Worm (Caenorhabditis elegans) whole organism, L4 larva: Measurements from ENCODE around the gene gcy-22.

Experiments used
- R02D3.7 ChIP-seq: fragments of 150-350 bp; sonication (generic microtip); optimal IDR thresholded peaks from 3 replicates; lab custom pipeline; 2014; ENCODE audit warnings: missing biosample characterization, missing genetic modification characterization
- T20F7.1 ChIP-seq: fragments of 200-800 bp; sonication (Bioruptor generic); optimal IDR thresholded peaks from 2 replicates; lab custom pipeline; 2018; ENCODE audit warnings: mild to moderate bottlenecking, missing genetic modification characterization, missing compliant biosample characterization
- T26A8.4 ChIP-seq: fragments of 200-800 bp; sonication (Bioruptor generic); IDR thresholded peaks from 2 replicates; pipeline ENCODE4 v1.3.6; 2022; ENCODE audit warnings: missing genetic modification characterization, missing compliant biosample characterization
- Y105C5A.15 ChIP-seq: fragments of 200-800 bp; sonication (Bioruptor generic); IDR thresholded peaks from 2 replicates; pipeline ENCODE4 v1.3.6; 2022; ENCODE audit warnings: missing genetic modification characterization, missing compliant biosample characterization
- Y5F2A.4 ChIP-seq: fragments of 200-800 bp; sonication (Bioruptor generic); optimal IDR thresholded peaks from 2 replicates; lab custom pipeline; 2018; ENCODE audit warnings: mild to moderate bottlenecking, missing genetic modification characterization, missing compliant biosample characterization
- aly-2 ChIP-seq: sonication (generic microtip); optimal IDR thresholded peaks from 2 replicates; lab custom pipeline; 2018; ENCODE audit warnings: missing biosample characterization, missing genetic modification characterization
- ceh-20 ChIP-seq: fragments of 200-800 bp; sonication (Bioruptor generic); IDR thresholded peaks from 2 replicates; pipeline ENCODE4 v1.3.6; 2022; ENCODE audit warnings: missing genetic modification reagents, missing genetic modification characterization, missing compliant biosample characterization
- ceh-32 ChIP-seq: sonication (generic microtip); optimal IDR thresholded peaks from 2 replicates; lab custom pipeline; 2016; ENCODE audit warnings: mild to moderate bottlenecking, missing genetic modification characterization, missing compliant biosample characterization; ENCODE audit not compliant: poor library complexity
- ceh-44 ChIP-seq: fragments of 200-800 bp; sonication (Bioruptor generic); IDR thresholded peaks from 2 replicates; pipeline ENCODE4 v1.3.6; 2022; ENCODE audit warnings: missing genetic modification reagents, missing genetic modification characterization, missing compliant biosample characterization
- cey-2 ChIP-seq: sonication (generic microtip); optimal IDR thresholded peaks from 3 replicates; lab custom pipeline; 2017; ENCODE audit warnings: missing genetic modification characterization, mild to moderate bottlenecking, missing compliant biosample characterization, antibody characterized with exemption, borderline replicate concordance; ENCODE audit not compliant: insufficient read depth
- ctbp-1 ChIP-seq: fragments of 200-800 bp; sonication (Bioruptor generic); IDR thresholded peaks from 2 replicates; pipeline ENCODE4 v1.3.6; 2022; ENCODE audit warnings: missing genetic modification reagents, missing genetic modification characterization, missing compliant biosample characterization
- daf-19 ChIP-seq: fragments of 200-800 bp; sonication (Bioruptor generic); conservative IDR thresholded peaks from 2 replicates; pipeline ENCODE4 v1.3.6; 2022; ENCODE audit warnings: missing genetic modification characterization, missing compliant biosample characterization
- daf-8 ChIP-seq: fragments of 200-800 bp; sonication (Bioruptor generic); IDR thresholded peaks from 2 replicates; pipeline ENCODE4 v1.3.6; 2022; ENCODE audit warnings: missing genetic modification characterization, missing compliant biosample characterization
- dmd-6 ChIP-seq: fragments of 200-800 bp; sonication (Bioruptor generic); IDR thresholded peaks from 2 replicates; pipeline ENCODE4 v1.3.6; 2022; ENCODE audit warnings: missing genetic modification reagents, missing genetic modification characterization, missing compliant biosample characterization
- gei-8 ChIP-seq: fragments of 200-800 bp; sonication (Bioruptor generic); optimal IDR thresholded peaks from 2 replicates; lab custom pipeline; 2018; ENCODE audit warnings: mild to moderate bottlenecking, missing genetic modification characterization, missing compliant biosample characterization
- hif-1 ChIP-seq, 2 experiments: sonication (generic microtip); optimal IDR thresholded peaks; 2 replicates each; lab custom pipeline; 2016 to 2017; ENCODE audit warnings: missing compliant biosample characterization in 2 of 2, missing genetic modification characterization in 2 of 2, missing genetic modification reagents in 2 of 2, missing genotype in 2 of 2, mild to moderate bottlenecking in 1 of 2
- hlh-11 ChIP-seq: fragments of 200-800 bp; sonication (Bioruptor generic); optimal IDR thresholded peaks from 2 replicates; lab custom pipeline; 2018; ENCODE audit warnings: mild to moderate bottlenecking, missing genetic modification characterization, missing compliant biosample characterization
- hmg-1.1 ChIP-seq: fragments of 200-800 bp; sonication (Bioruptor generic); IDR thresholded peaks from 2 replicates; pipeline ENCODE4 v1.3.6; 2022; ENCODE audit warnings: missing genetic modification reagents, missing genetic modification characterization, missing compliant biosample characterization
- jun-1 ChIP-seq: fragments of 150-350 bp; optimal IDR thresholded peaks from 2 replicates; lab custom pipeline; 2014; ENCODE audit warnings: missing biosample characterization, missing genetic modification reagents, missing genetic modification characterization
- lin-13 ChIP-seq: fragments of 150-350 bp; optimal IDR thresholded peaks from 2 replicates; lab custom pipeline; 2014; ENCODE audit warnings: missing biosample characterization, missing genetic modification reagents, missing genetic modification characterization
- lin-29 ChIP-seq: fragments of 200-800 bp; sonication (Bioruptor generic); IDR thresholded peaks from 2 replicates; pipeline ENCODE4 v1.3.6; 2022; ENCODE audit warnings: missing genetic modification reagents, missing genetic modification characterization, missing compliant biosample characterization
- lin-38 ChIP-seq: fragments of 200-800 bp; sonication (Bioruptor generic); IDR thresholded peaks from 2 replicates; pipeline ENCODE4 v1.3.6; 2022; ENCODE audit warnings: missing genetic modification reagents, missing genetic modification characterization, missing compliant biosample characterization
- lsy-2 ChIP-seq, 2 experiments: fragments of 150-350 bp in 1 of 2; sonication (generic microtip) in 1 of 2; optimal IDR thresholded peaks; 2 replicates each; lab custom pipeline; 2014 to 2017; ENCODE audit warnings: missing biosample characterization in 2 of 2, missing genetic modification characterization in 2 of 2
- mdl-1 ChIP-seq, 2 experiments: fragments of 150-350 bp in 1 of 2; sonication (generic microtip) in 1 of 2; optimal IDR thresholded peaks; 2 replicates each; lab custom pipeline; 2014 to 2017; ENCODE audit warnings: missing biosample characterization in 2 of 2, missing genetic modification characterization in 2 of 2
- mep-1 ChIP-seq: fragments of 150-350 bp; sonication (generic microtip); optimal IDR thresholded peaks from 3 replicates; lab custom pipeline; 2014; ENCODE audit warnings: missing biosample characterization, missing genetic modification characterization
- mes-2 ChIP-seq: sonication (generic microtip); optimal IDR thresholded peaks from 2 replicates; lab custom pipeline; 2016; ENCODE audit warnings: missing genotype, mild to moderate bottlenecking, missing genetic modification characterization, missing compliant biosample characterization; ENCODE audit not compliant: poor library complexity, severe bottlenecking
- nhr-10 ChIP-seq: fragments of 150-350 bp; optimal IDR thresholded peaks from 2 replicates; lab custom pipeline; 2014; ENCODE audit warnings: missing biosample characterization, missing genetic modification characterization
- nhr-102 ChIP-seq: sonication (generic microtip); optimal IDR thresholded peaks from 2 replicates; lab custom pipeline; 2016; ENCODE audit warnings: mild to moderate bottlenecking, missing genetic modification characterization, moderate library complexity, missing compliant biosample characterization
- nhr-11 ChIP-seq: fragments of 150-350 bp; optimal IDR thresholded peaks from 2 replicates; lab custom pipeline; 2014; ENCODE audit warnings: missing biosample characterization, missing genetic modification characterization
- nhr-237 ChIP-seq: sonication (generic microtip); optimal IDR thresholded peaks from 2 replicates; lab custom pipeline; 2017; ENCODE audit warnings: missing biosample characterization, missing genetic modification characterization
- nhr-25 ChIP-seq: sonication (generic microtip); optimal IDR thresholded peaks from 2 replicates; lab custom pipeline; 2017; ENCODE audit warnings: missing genetic modification characterization, mild to moderate bottlenecking, missing compliant biosample characterization, antibody characterized with exemption, moderate library complexity, borderline replicate concordance; ENCODE audit not compliant: insufficient read depth
- nhr-48 ChIP-seq: sonication (generic microtip); optimal IDR thresholded peaks from 2 replicates; lab custom pipeline; 2016; ENCODE audit warnings: mild to moderate bottlenecking, missing genetic modification characterization, missing compliant biosample characterization
- nhr-77 ChIP-seq: fragments of 150-350 bp; optimal IDR thresholded peaks from 2 replicates; lab custom pipeline; 2014; ENCODE audit warnings: missing biosample characterization, missing genetic modification characterization
- rbr-2 ChIP-seq: sonication (generic microtip); optimal IDR thresholded peaks from 2 replicates; lab custom pipeline; 2016; ENCODE audit warnings: missing genotype, missing genetic modification characterization, missing compliant biosample characterization
- saeg-2 ChIP-seq: fragments of 200-800 bp; sonication (Bioruptor generic); IDR thresholded peaks from 2 replicates; pipeline ENCODE4 v1.3.6; 2022; ENCODE audit warnings: missing genetic modification reagents, missing genetic modification characterization, missing compliant biosample characterization
- sdz-12 ChIP-seq: fragments of 200-800 bp; sonication (Bioruptor generic); optimal IDR thresholded peaks from 2 replicates; lab custom pipeline; 2018; ENCODE audit warnings: mild to moderate bottlenecking, missing genetic modification characterization, missing compliant biosample characterization
- snpc-1.2 ChIP-seq: fragments of 200-800 bp; sonication (Bioruptor generic); IDR thresholded peaks from 2 replicates; pipeline ENCODE4 v1.3.6; 2022; ENCODE audit warnings: missing genetic modification reagents, missing genetic modification characterization, missing compliant biosample characterization
- spr-1 ChIP-seq: sonication (generic microtip); optimal IDR thresholded peaks from 2 replicates; lab custom pipeline; 2016; ENCODE audit warnings: mild to moderate bottlenecking, missing genetic modification characterization, missing compliant biosample characterization
- tag-97 ChIP-seq: fragments of 200-800 bp; sonication (Bioruptor generic); IDR thresholded peaks from 2 replicates; pipeline ENCODE4 v1.3.6; 2022; ENCODE audit warnings: missing genetic modification characterization, missing compliant biosample characterization
- tra-1 ChIP-seq: fragments of 200-800 bp; sonication (Bioruptor generic); IDR thresholded peaks from 2 replicates; pipeline ENCODE4 v1.3.6; 2022; ENCODE audit warnings: missing genetic modification reagents, missing genetic modification characterization, missing compliant biosample characterization
- unc-130 ChIP-seq: sonication (generic microtip); optimal IDR thresholded peaks from 2 replicates; lab custom pipeline; 2016; ENCODE audit warnings: missing genetic modification reagents, missing genetic modification characterization, missing compliant biosample characterization
- unc-39 ChIP-seq: sonication (generic microtip); optimal IDR thresholded peaks from 2 replicates; lab custom pipeline; 2017; ENCODE audit warnings: missing biosample characterization, missing genetic modification characterization
- zfp-2 ChIP-seq: sonication (generic microtip); optimal IDR thresholded peaks from 2 replicates; lab custom pipeline; 2016; ENCODE audit warnings: mild to moderate bottlenecking, missing genetic modification characterization, missing compliant biosample characterization
- zfp-3 ChIP-seq: fragments of 200-800 bp; sonication (Bioruptor generic); conservative IDR thresholded peaks from 2 replicates; pipeline ENCODE4 v1.3.6; 2022; ENCODE audit warnings: missing genetic modification reagents, missing genetic modification characterization, missing compliant biosample characterization
- zip-2 ChIP-seq: fragments of 150-350 bp; optimal IDR thresholded peaks from 2 replicates; lab custom pipeline; 2014; ENCODE audit warnings: missing biosample characterization, missing genetic modification characterization

The gcy-22 gene

DNA sequence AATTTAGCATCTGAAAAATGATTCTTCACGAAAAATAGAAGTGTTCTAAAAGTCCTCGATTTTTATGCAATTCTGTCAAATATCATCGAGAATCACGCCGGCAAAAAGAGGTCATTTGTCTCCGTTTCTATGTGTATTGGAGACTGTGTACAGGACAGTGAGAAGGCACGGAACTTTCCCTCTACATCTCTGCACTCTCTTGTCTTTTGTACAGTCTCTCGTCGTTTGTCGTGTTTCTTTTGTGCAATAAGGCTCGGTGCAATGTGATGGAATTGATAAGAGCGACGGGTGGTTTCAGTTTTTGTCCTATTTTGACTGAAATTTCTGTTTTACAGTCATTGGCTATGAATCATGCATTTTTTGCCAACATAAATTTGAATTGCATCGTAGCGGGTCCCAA, 7.0 kb upstream of the gcy-22 start (continued):
- peak in 1 of 2 experiments; percentile 25 for TF ChIP-seq lsy-2 (tag; optimal IDR thresholded peaks at IDR 0.05; lab: Kevin White, UChicago)
- TF ChIP-seq T20F7.1 = no peak
- peak; percentile 27 for TF ChIP-seq mep-1 (tag; lab: Kevin White, UChicago)
- peak; percentile 39 for TF ChIP-seq nhr-48
- TF ChIP-seq mes-2 (tag; lab: Kevin White, UChicago) = peak; percentile 64

DNA sequence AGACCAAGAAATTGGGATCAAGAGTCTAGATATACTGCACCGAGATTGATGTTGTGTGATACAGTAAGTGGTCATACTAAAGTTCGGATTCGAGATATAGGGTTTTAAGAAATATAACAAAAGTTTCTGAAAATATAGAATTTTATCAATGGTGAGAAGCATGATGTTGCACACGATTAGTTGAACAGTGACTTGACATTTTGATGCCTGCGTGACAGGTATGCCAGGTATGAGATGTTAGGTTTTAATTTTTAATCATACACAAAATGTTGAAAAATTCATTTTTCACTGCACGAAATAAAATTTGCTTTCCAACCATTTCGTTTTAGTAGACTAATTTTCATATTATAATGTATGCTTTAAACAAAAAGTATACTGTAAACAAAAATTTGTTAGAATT, 5.5 kb upstream of the gcy-22 start:
- TF ChIP-seq dmd-6 (peak; percentile 56; the same call in 1 of the 2 replicates), zfp-3 (GFP tag; lab: Robert Waterston, UW) (no peak)

- no peak for TF ChIP-seq daf-8
- no peak for TF ChIP-seq hlh-11 (tag; lab: Kevin White, UChicago)
Observed at ce11 chrV:20829511-20829910, 4.6 kb upstream of the gcy-22 start, which contains the start of gene num-1. num-1 (plus strand) TSS chrV:20829811.

- TF ChIP-seq nhr-102 (tag; lab: Kevin White, UChicago) (no peak), sdz-12 (GFP tag; lab: Kevin White, UChicago) (no peak), jun-1 (tag; lab: Kevin White, UChicago) (no peak), tag-97 (GFP tag; lab: Robert Waterston, UW) (no peak), mdl-1 (tag; optimal IDR thresholded peaks at IDR 0.05; lab: Kevin White, UChicago) (peak in 1 of 2 experiments; percentile 69), spr-1 (tag; lab: Kevin White, UChicago) (no peak), aly-2 (tag; lab: Kevin White, UChicago) (no peak), nhr-237 (tag; lab: Kevin White, UChicago) (no peak), snpc-1.2 (no peak), Y5F2A.4 (GFP tag; lab: Kevin White, UChicago) (no peak), cey-2 (tag; lab: Kevin White, UChicago) (no peak), zfp-3 (GFP tag; lab: Robert Waterston, UW) (no peak), saeg-2 (no peak), lin-13 (GFP tag; lab: Kevin White, UChicago) (no peak), R02D3.7 (tag; lab: Kevin White, UChicago) (no peak), nhr-77 (tag; lab: Kevin White, UChicago) (no peak), ceh-32 (tag; lab: Kevin White, UChicago) (no peak), tra-1 (GFP tag; lab: Robert Waterston, UW) (0 out of 2 replicates have a peak, but pooled peaks have one; percentile 24), nhr-11 (peak; percentile 45), ctbp-1 (GFP tag; lab: Robert Waterston, UW) (no peak), T20F7.1 (no peak), nhr-10 (tag; lab: Kevin White, UChicago) (no peak), Y105C5A.15 (GFP tag; lab: Robert Waterston, UW) (no peak), zfp-2 (tag; lab: Kevin White, UChicago) (no peak), daf-19 (no peak), zip-2 (tag; lab: Kevin White, UChicago) (no peak), gei-8 (GFP tag; lab: Kevin White, UChicago) (no peak), lin-38 (GFP tag; lab: Robert Waterston, UW) (no peak), hif-1 (tag; optimal IDR thresholded peaks at IDR 0.05; lab: Kevin White, UChicago) (peak in 1 of 2 experiments; percentile 56), lin-29 (GFP tag; lab: Robert Waterston, UW) (no peak), T26A8.4 (GFP tag; lab: Robert Waterston, UW) (no peak), ceh-44 (GFP tag; lab: Robert Waterston, UW) (no peak), nhr-25 (tag; lab: Kevin White, UChicago) (no peak), unc-130 (GFP tag; lab: Kevin White, UChicago) (no peak), unc-39 (tag; lab: Kevin White, UChicago) (no peak), hlh-11 (tag; lab: Kevin White, UChicago) (peak; percentile 14), rbr-2 (tag; lab: Kevin White, UChicago) (peak; percentile 63), ceh-20 (GFP tag; lab: Robert Waterston, UW) (no peak), hmg-1.1 (GFP tag; lab: Robert Waterston, UW) (peak; percentile 75)
Observed at ce11 chrV:20828820-20829219, 4.0 kb upstream of the gcy-22 start, which contains the start of gene sbt-1. sbt-1 (minus strand) TSS chrV:20828881.
